Worm (Caenorhabditis elegans): ENCODE data around the gene scyl-1.
A peak's percentile ranks its signal among the peaks of the same experiment; 100 is the strongest.

The scyl-1 gene

ce11 chrV:13075432-13075831 is 33.9 kb upstream of the scyl-1 start:
- TF ChIP-seq alr-1 (tag; optimal IDR thresholded peaks at IDR 0.05) (no peak), ztf-4 (tag; optimal IDR thresholded peaks at IDR 0.05) (no peak), nhr-12 (tag; optimal IDR thresholded peaks at IDR 0.05) (no peak), nhr-23 (tag; optimal IDR thresholded peaks at IDR 0.05) (no peak), nhr-21 (tag; optimal IDR thresholded peaks at IDR 0.05) (no peak), F13H6.1 (tag; optimal IDR thresholded peaks at IDR 0.05) (no peak), fos-1 (tag; optimal IDR thresholded peaks at IDR 0.05) (no peak), nhr-25 (tag; optimal IDR thresholded peaks at IDR 0.05) (no peak), lin-13 (GFP tag; optimal IDR thresholded peaks at IDR 0.05) (no peak), ztf-1 (GFP tag; conservative IDR thresholded peaks at IDR 0.05) (no peak), blmp-1 (tag; optimal IDR thresholded peaks at IDR 0.05; ENCODE audit: insufficient read depth) (no peak), unc-39 (tag; optimal IDR thresholded peaks at IDR 0.05) (no peak)

DNA sequence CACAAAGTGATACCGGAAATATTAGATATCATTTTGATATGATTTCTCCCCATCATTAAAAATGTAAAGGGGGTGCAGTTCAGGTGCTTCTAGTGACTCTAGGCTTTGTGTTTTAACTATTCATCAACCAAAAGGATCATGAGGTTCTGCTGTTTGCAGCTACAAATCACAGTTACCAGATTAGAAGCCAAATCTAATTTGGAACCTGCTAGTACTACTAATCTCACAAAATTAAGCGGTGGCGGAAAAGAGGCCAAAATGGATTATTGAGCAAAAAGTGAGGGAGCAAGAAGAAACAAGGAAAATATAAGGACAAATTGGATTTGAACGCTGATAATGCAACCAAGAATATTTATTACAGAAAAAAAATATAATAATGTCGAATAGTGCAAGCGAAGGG is 32.6 kb upstream of the scyl-1 start:
- TF ChIP-seq mab-5 (tag; optimal IDR thresholded peaks at IDR 0.05) (no peak), lin-13 (GFP tag; optimal IDR thresholded peaks at IDR 0.05) (no peak), unc-55 (GFP tag; optimal IDR thresholded peaks at IDR 0.05) (no peak), aly-2 (tag; optimal IDR thresholded peaks at IDR 0.05) (no peak), nhr-23 (tag; optimal IDR thresholded peaks at IDR 0.05) (no peak), ceh-16 (tag; optimal IDR thresholded peaks at IDR 0.05) (no peak), fos-1 (tag; optimal IDR thresholded peaks at IDR 0.05) (no peak), snpc-4 (tag; optimal IDR thresholded peaks at IDR 0.05) (no peak), sma-9 (GFP tag; optimal IDR thresholded peaks at IDR 0.05) (no peak), sma-9 (tag; optimal IDR thresholded peaks at IDR 0.05) (no peak), Y55F3AM.14 (GFP tag; optimal IDR thresholded peaks at IDR 0.05) (no peak), blmp-1 (tag; optimal IDR thresholded peaks at IDR 0.05; ENCODE audit: insufficient read depth) (no peak), egl-27 (tag; optimal IDR thresholded peaks at IDR 0.05) (no peak), gmeb-1 (tag; optimal IDR thresholded peaks at IDR 0.05) (no peak), ztf-1 (GFP tag; conservative IDR thresholded peaks at IDR 0.05) (no peak), lin-11 (tag; optimal IDR thresholded peaks at IDR 0.05) (no peak), R02D3.7 (tag; optimal IDR thresholded peaks at IDR 0.05) (no peak), unc-39 (tag; optimal IDR thresholded peaks at IDR 0.05) (no peak)

- TF ChIP-seq ama-1 (optimal IDR thresholded peaks at IDR 0.05) = no peak
- TF ChIP-seq nhr-25 (tag; optimal IDR thresholded peaks at IDR 0.05) = peak; percentile 51
Observed at ce11 chrV:13073145-13073544, 31.6 kb upstream of the scyl-1 start.

- no peak for TF ChIP-seq ZK546.5 (tag; optimal IDR thresholded peaks at IDR 0.05)
- no peak for TF ChIP-seq sma-9 (GFP tag; optimal IDR thresholded peaks at IDR 0.05)
- no peak for TF ChIP-seq sma-9 (tag; optimal IDR thresholded peaks at IDR 0.05)
Observed at ce11 chrV:13071052-13071451, 29.5 kb upstream of the scyl-1 start, which contains the start of gene C34B4.3. Gene C34B4.3, minus strand, starts transcription at chrV:13071152.

DNA sequence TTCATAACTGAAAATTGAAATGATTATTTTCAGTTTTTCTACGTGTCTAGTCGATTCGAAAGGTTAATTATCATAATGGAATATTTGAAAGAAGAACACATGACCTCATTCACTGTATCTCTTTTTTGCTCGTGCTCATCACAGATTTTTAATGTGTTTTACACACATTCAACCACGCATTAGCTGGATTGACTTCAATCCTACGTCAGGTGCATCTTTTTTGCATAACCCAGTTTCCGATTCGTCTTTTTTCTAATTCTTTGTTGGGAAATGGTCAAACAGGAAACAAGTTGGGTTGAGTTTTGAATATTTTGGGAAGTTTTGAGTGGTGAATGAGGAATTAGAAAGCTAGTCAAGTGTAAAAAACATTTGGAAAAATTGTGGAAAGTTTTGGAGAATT is 28.8 kb upstream of the scyl-1 start:
- no peak for TF ChIP-seq crh-2 (tag; optimal IDR thresholded peaks at IDR 0.05)
- TF ChIP-seq blmp-1 (tag; optimal IDR thresholded peaks at IDR 0.05; ENCODE audit: insufficient read depth) = no peak
- no peak for TF ChIP-seq C34F6.9 (tag; optimal IDR thresholded peaks at IDR 0.05)
- TF ChIP-seq nhr-129 (tag; optimal IDR thresholded peaks at IDR 0.05) = no peak
- no peak for TF ChIP-seq skn-1 (tag; optimal IDR thresholded peaks at IDR 0.05)
- no peak for TF ChIP-seq mdl-1 (tag; optimal IDR thresholded peaks at IDR 0.05)
- no peak for TF ChIP-seq nhr-237 (tag; optimal IDR thresholded peaks at IDR 0.05)
- TF ChIP-seq sma-9 (GFP tag; optimal IDR thresholded peaks at IDR 0.05) = no peak
- no peak for TF ChIP-seq sma-9 (tag; optimal IDR thresholded peaks at IDR 0.05)
- no peak for TF ChIP-seq elt-1 (tag; optimal IDR thresholded peaks at IDR 0.05)

- TF ChIP-seq zag-1 (tag; optimal IDR thresholded peaks at IDR 0.05) (no peak), unc-39 (tag; optimal IDR thresholded peaks at IDR 0.05) (no peak), fos-1 (tag; optimal IDR thresholded peaks at IDR 0.05) (no peak), ZK546.5 (tag; optimal IDR thresholded peaks at IDR 0.05) (no peak), mbf-1 (tag; optimal IDR thresholded peaks at IDR 0.05) (no peak), nhr-12 (tag; optimal IDR thresholded peaks at IDR 0.05) (no peak), elt-1 (tag; optimal IDR thresholded peaks at IDR 0.05) (no peak), mab-5 (tag; optimal IDR thresholded peaks at IDR 0.05) (no peak), nhr-11 (tag; optimal IDR thresholded peaks at IDR 0.05) (no peak), nhr-23 (tag; optimal IDR thresholded peaks at IDR 0.05) (no peak), elt-3 (tag; optimal IDR thresholded peaks at IDR 0.05) (no peak), ztf-1 (GFP tag; conservative IDR thresholded peaks at IDR 0.05) (no peak), lsy-2 (tag; optimal IDR thresholded peaks at IDR 0.05) (no peak), ztf-4 (tag; optimal IDR thresholded peaks at IDR 0.05) (no peak), mdl-1 (tag; optimal IDR thresholded peaks at IDR 0.05) (no peak), peb-1 (tag; optimal IDR thresholded peaks at IDR 0.05) (no peak), F13H6.1 (tag; optimal IDR thresholded peaks at IDR 0.05) (no peak), nhr-77 (tag; optimal IDR thresholded peaks at IDR 0.05) (no peak), unc-62 (GFP tag; optimal IDR thresholded peaks at IDR 0.05) (no peak)
Observed at ce11 chrV:13064164-13064563, 22.6 kb upstream of the scyl-1 start.

All from whole organism, L2 larva.